Worm (Caenorhabditis elegans) whole organism, young adult: ENCODE results near the gene scyl-1.

Experiments
- B0019.2 ChIP-seq: fragments of 200-800 bp; sonication (Bioruptor generic); conservative IDR thresholded peaks from 2 replicates; pipeline ENCODE4 v1.3.6; 2022; ENCODE audit warnings: missing genetic modification reagents, missing genetic modification characterization, missing compliant biosample characterization
- B0035.1 ChIP-seq: sonication (generic microtip); optimal IDR thresholded peaks from 2 replicates; lab custom pipeline; 2016; ENCODE audit warnings: missing genetic modification characterization, mild to moderate bottlenecking, missing compliant biosample characterization, missing genotype, missing genetic modification reagents
- C06A6.2 ChIP-seq: fragments of 200-800 bp; sonication (Bioruptor generic); conservative IDR thresholded peaks from 2 replicates; pipeline ENCODE4 v1.3.6; 2022; ENCODE audit warnings: missing genetic modification characterization, missing compliant biosample characterization
- D2030.7 ChIP-seq: fragments of 200-800 bp; sonication (Bioruptor generic); IDR thresholded peaks from 2 replicates; pipeline ENCODE4 v1.3.6; 2022; ENCODE audit warnings: missing genetic modification reagents, missing genetic modification characterization, missing compliant biosample characterization
- F10E7.11 ChIP-seq: sonication (generic microtip); optimal IDR thresholded peaks from 2 replicates; lab custom pipeline; 2017; ENCODE audit warnings: mild to moderate bottlenecking, missing genetic modification characterization, moderate library complexity, missing compliant biosample characterization
- F22D6.2 ChIP-seq: sonication (generic microtip); optimal IDR thresholded peaks from 2 replicates; lab custom pipeline; 2016; ENCODE audit warnings: mild to moderate bottlenecking, missing genetic modification characterization, missing compliant biosample characterization
- F33H1.4 ChIP-seq: fragments of 200-800 bp; sonication (Bioruptor generic); IDR thresholded peaks from 2 replicates; pipeline ENCODE4 v1.3.6; 2022; ENCODE audit warnings: missing genetic modification reagents, missing genetic modification characterization, missing compliant biosample characterization
- F49E8.2 ChIP-seq: sonication (generic microtip); optimal IDR thresholded peaks from 3 replicates; lab custom pipeline; 2017; ENCODE audit warnings: missing genetic modification characterization, mild to moderate bottlenecking, missing compliant biosample characterization, antibody characterized with exemption, moderate library complexity; ENCODE audit not compliant: insufficient read depth
- F55B11.4 ChIP-seq: sonication (generic microtip); optimal IDR thresholded peaks from 2 replicates; lab custom pipeline; 2016; ENCODE audit warnings: missing compliant biosample characterization, missing genetic modification characterization, borderline replicate concordance; ENCODE audit not compliant: insufficient read depth
- F57A8.1 ChIP-seq: fragments of 200-800 bp; sonication (Bioruptor generic); optimal IDR thresholded peaks from 2 replicates; lab custom pipeline; 2018; ENCODE audit warnings: mild to moderate bottlenecking, missing genetic modification characterization, moderate library complexity, missing compliant biosample characterization
- T07F8.4 ChIP-seq: sonication (generic microtip); optimal IDR thresholded peaks from 2 replicates; lab custom pipeline; 2016; ENCODE audit warnings: mild to moderate bottlenecking, missing genetic modification characterization, moderate library complexity, missing compliant biosample characterization
- Y95B8A.8 ChIP-seq: fragments of 200-800 bp; sonication (Bioruptor generic); IDR thresholded peaks from 2 replicates; pipeline ENCODE4 v1.3.6; 2022; ENCODE audit warnings: missing genetic modification reagents, missing genetic modification characterization, missing compliant biosample characterization
- attf-3 ChIP-seq: fragments of 200-800 bp; sonication (Bioruptor generic); conservative IDR thresholded peaks from 2 replicates; pipeline ENCODE4 v1.3.6; 2022; ENCODE audit warnings: missing genetic modification reagents, missing genetic modification characterization, missing compliant biosample characterization
- attf-5 ChIP-seq: fragments of 200-800 bp; sonication (Bioruptor generic); optimal IDR thresholded peaks from 2 replicates; lab custom pipeline; 2018; ENCODE audit warnings: mild to moderate bottlenecking, missing genetic modification characterization, missing compliant biosample characterization
- bed-1 ChIP-seq: fragments of 200-800 bp; sonication (Bioruptor generic); IDR thresholded peaks from 2 replicates; pipeline ENCODE4 v1.3.6; 2022; ENCODE audit warnings: missing genetic modification reagents, missing genetic modification characterization, missing compliant biosample characterization
- ccch-3 ChIP-seq: fragments of 200-800 bp; sonication (Bioruptor generic); optimal IDR thresholded peaks from 2 replicates; lab custom pipeline; 2018; ENCODE audit warnings: mild to moderate bottlenecking, missing genetic modification characterization, missing compliant biosample characterization
- ceh-58 ChIP-seq: fragments of 200-800 bp; sonication (Bioruptor generic); IDR thresholded peaks from 2 replicates; pipeline ENCODE4 v1.3.6; 2022; ENCODE audit warnings: missing genetic modification characterization, missing compliant biosample characterization
- ceh-91 ChIP-seq: fragments of 200-800 bp; sonication (Bioruptor generic); IDR thresholded peaks from 2 replicates; pipeline ENCODE4 v1.3.6; 2022; ENCODE audit warnings: missing genetic modification reagents, missing genetic modification characterization, missing compliant biosample characterization
- chd-7 ChIP-seq: sonication (generic microtip); optimal IDR thresholded peaks from 2 replicates; lab custom pipeline; 2016; ENCODE audit warnings: mild to moderate bottlenecking, missing genetic modification characterization, moderate library complexity, missing compliant biosample characterization
- dpl-1 ChIP-seq: fragments of 150-350 bp; optimal IDR thresholded peaks from 2 replicates; lab custom pipeline; 2014; ENCODE audit warnings: missing biosample characterization, missing genetic modification reagents, missing genetic modification characterization
- efl-1 ChIP-seq: fragments of 150-350 bp; optimal IDR thresholded peaks from 2 replicates; lab custom pipeline; 2014; ENCODE audit warnings: missing biosample characterization, missing genetic modification reagents, missing genetic modification characterization
- egl-18 ChIP-seq: fragments of 200-800 bp; sonication (Bioruptor generic); IDR thresholded peaks from 2 replicates; pipeline ENCODE4 v1.3.6; 2022; ENCODE audit warnings: missing genetic modification reagents, missing genetic modification characterization, missing compliant biosample characterization
- fkh-3 ChIP-seq: sonication (generic microtip); optimal IDR thresholded peaks from 2 replicates; lab custom pipeline; 2016; ENCODE audit warnings: mild to moderate bottlenecking, missing genetic modification characterization, missing compliant biosample characterization
- hmg-1.2 ChIP-seq: fragments of 200-800 bp; sonication (Bioruptor generic); IDR thresholded peaks from 2 replicates; pipeline ENCODE4 v1.3.6; 2022; ENCODE audit warnings: missing genetic modification reagents, missing genetic modification characterization, missing compliant biosample characterization
- lin-40 ChIP-seq: sonication (generic microtip); optimal IDR thresholded peaks from 2 replicates; lab custom pipeline; 2016; ENCODE audit warnings: missing genetic modification characterization, mild to moderate bottlenecking, missing compliant biosample characterization, missing genotype, missing genetic modification reagents
- lsl-1 ChIP-seq: fragments of 200-800 bp; sonication (Bioruptor generic); optimal IDR thresholded peaks from 2 replicates; lab custom pipeline; 2018; ENCODE audit warnings: mild to moderate bottlenecking, missing genetic modification characterization, moderate library complexity, missing compliant biosample characterization
- lsy-27 ChIP-seq: sonication (generic microtip); optimal IDR thresholded peaks from 2 replicates; lab custom pipeline; 2017; ENCODE audit warnings: missing genetic modification characterization, mild to moderate bottlenecking, missing compliant biosample characterization, antibody characterized with exemption, missing genotype, borderline replicate concordance; ENCODE audit not compliant: insufficient read depth
- madf-6 ChIP-seq: fragments of 200-800 bp; sonication (Bioruptor generic); IDR thresholded peaks from 2 replicates; pipeline ENCODE4 v1.3.6; 2022; ENCODE audit warnings: missing genetic modification reagents, missing genetic modification characterization, missing compliant biosample characterization
- madf-8 ChIP-seq: fragments of 200-800 bp; sonication (Bioruptor generic); conservative IDR thresholded peaks from 2 replicates; pipeline ENCODE4 v1.3.6; 2022; ENCODE audit warnings: missing genetic modification reagents, missing genetic modification characterization, missing compliant biosample characterization
- mes-4 ChIP-seq: sonication (generic microtip); optimal IDR thresholded peaks from 2 replicates; lab custom pipeline; 2016; ENCODE audit warnings: missing genotype, missing genetic modification characterization, missing compliant biosample characterization
- nhr-90 ChIP-seq: sonication (generic microtip); optimal IDR thresholded peaks from 2 replicates; lab custom pipeline; 2016; ENCODE audit warnings: missing genotype, mild to moderate bottlenecking, missing genetic modification characterization, missing compliant biosample characterization
- pbrm-1 ChIP-seq: fragments of 200-800 bp; sonication (Bioruptor generic); IDR thresholded peaks from 2 replicates; pipeline ENCODE4 v1.3.6; 2022; ENCODE audit warnings: missing genetic modification reagents, missing genetic modification characterization, missing compliant biosample characterization
- pha-4 ChIP-seq: fragments of 150-350 bp; sonication (generic microtip); optimal IDR thresholded peaks from 2 replicates; lab custom pipeline; 2014; ENCODE audit warnings: missing biosample characterization, missing genetic modification reagents, missing genetic modification characterization
- rcor-1 ChIP-seq: fragments of 200-800 bp; sonication (Bioruptor generic); IDR thresholded peaks from 2 replicates; pipeline ENCODE4 v1.3.6; 2022; ENCODE audit warnings: missing genetic modification reagents, missing genetic modification characterization, missing compliant biosample characterization
- rpc-1 ChIP-seq, 2 experiments: fragments of 150-350 bp in 1 of 2; sonication (generic microtip) in 1 of 2; optimal IDR thresholded peaks; 2 replicates each; lab custom pipeline; 2014 to 2018; ENCODE audit warnings: missing biosample characterization in 1 of 2, missing genetic modification characterization in 1 of 2, missing genetic modification reagents in 1 of 2, missing genotype in 1 of 2
- snpc-1.1 ChIP-seq: sonication (generic microtip); optimal IDR thresholded peaks from 2 replicates; lab custom pipeline; 2017; ENCODE audit warnings: missing genetic modification characterization, mild to moderate bottlenecking, missing compliant biosample characterization, antibody characterized with exemption, moderate library complexity, missing genotype, missing genetic modification reagents; ENCODE audit not compliant: insufficient read depth
- snpc-1.3 ChIP-seq: sonication (generic microtip); optimal IDR thresholded peaks from 2 replicates; lab custom pipeline; 2017; ENCODE audit warnings: missing genetic modification characterization, mild to moderate bottlenecking, missing compliant biosample characterization, antibody characterized with exemption, moderate library complexity, missing genotype, missing genetic modification reagents; ENCODE audit not compliant: insufficient read depth
- snpc-3.4 ChIP-seq: sonication (generic microtip); optimal IDR thresholded peaks from 2 replicates; lab custom pipeline; 2017; ENCODE audit warnings: missing genetic modification characterization, mild to moderate bottlenecking, missing compliant biosample characterization, antibody characterized with exemption, moderate library complexity, missing genotype, missing genetic modification reagents
- snpc-4 ChIP-seq, 5 experiments: fragments of 150-350 bp in 1 of 5; sonication (generic microtip) in 4 of 5; optimal IDR thresholded peaks; 2 replicates each; lab custom pipeline; 2014 to 2018; ENCODE audit warnings: missing genetic modification characterization in 5 of 5, missing biosample characterization in 3 of 5, antibody characterized with exemption in 2 of 5, mild to moderate bottlenecking in 2 of 5, missing compliant biosample characterization in 2 of 5, missing genotype in 2 of 5, moderate library complexity in 2 of 5, missing genetic modification reagents in 1 of 5
- somi-1 ChIP-seq: fragments of 200-800 bp; sonication (Bioruptor generic); optimal IDR thresholded peaks from 2 replicates; lab custom pipeline; 2018; ENCODE audit warnings: mild to moderate bottlenecking, missing genetic modification characterization, missing compliant biosample characterization
- tbp1 ChIP-seq: fragments of 200-800 bp; sonication (Bioruptor generic); optimal IDR thresholded peaks from 2 replicates; lab custom pipeline; 2018; ENCODE audit warnings: mild to moderate bottlenecking, missing genetic modification characterization, missing compliant biosample characterization
- tlf-1 ChIP-seq: fragments of 200-800 bp; sonication (Bioruptor generic); optimal IDR thresholded peaks from 2 replicates; lab custom pipeline; 2018; ENCODE audit warnings: mild to moderate bottlenecking, missing genetic modification characterization, missing compliant biosample characterization
- unc-130 ChIP-seq: sonication (generic microtip); optimal IDR thresholded peaks from 2 replicates; lab custom pipeline; 2016; ENCODE audit warnings: missing genetic modification reagents, missing genetic modification characterization, missing compliant biosample characterization
- xnd-1 ChIP-seq: sonication (generic microtip); optimal IDR thresholded peaks from 2 replicates; lab custom pipeline; 2016; ENCODE audit warnings: missing genotype, missing genetic modification reagents, missing genetic modification characterization, missing compliant biosample characterization
- zim-3 ChIP-seq: sonication (generic microtip); optimal IDR thresholded peaks from 2 replicates; lab custom pipeline; 2017; ENCODE audit warnings: mild to moderate bottlenecking, missing genetic modification characterization, moderate library complexity, missing compliant biosample characterization
- ztf-26 ChIP-seq: sonication (generic microtip); optimal IDR thresholded peaks from 2 replicates; lab custom pipeline; 2017; ENCODE audit warnings: missing genetic modification characterization, missing compliant biosample characterization

The scyl-1 gene

DNA sequence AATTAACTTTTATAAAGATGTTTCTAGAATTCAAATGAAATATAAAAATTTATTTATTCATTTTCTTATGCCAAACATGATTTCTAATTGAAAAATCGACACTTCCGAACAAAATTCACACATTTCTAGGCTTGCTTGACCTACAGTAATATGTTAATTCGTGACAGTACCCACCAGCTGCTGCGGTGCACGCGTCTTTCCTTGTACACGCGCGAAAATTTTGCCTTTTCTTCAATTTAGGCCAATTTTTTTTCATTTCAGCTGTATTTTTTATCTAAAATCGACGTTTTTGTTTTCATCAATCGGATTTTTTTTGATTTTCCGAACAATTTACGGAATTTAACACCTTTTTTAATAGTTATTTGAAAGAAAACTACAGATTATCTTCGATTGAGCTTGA is 41.5 kb downstream of the scyl-1 start:
- TF ChIP-seq madf-8 (GFP tag; lab: Robert Waterston, UW): peak; percentile 95
- peak; percentile 12 for TF ChIP-seq tlf-1
- TF ChIP-seq ztf-26 (tag; lab: Kevin White, UChicago): no peak
- peak; percentile 87 for TF ChIP-seq F49E8.2
- TF ChIP-seq pbrm-1 (GFP tag; lab: Robert Waterston, UW): peak; percentile 35; the same call in 1 of the 2 replicates
- TF ChIP-seq bed-1: no peak
- TF ChIP-seq rpc-1 (optimal IDR thresholded peaks at IDR 0.05; lab: Kevin White, UChicago): no peak
- peak; percentile 4 for TF ChIP-seq rpc-1 (tag; optimal IDR thresholded peaks at IDR 0.05; lab: Kevin White, UChicago)
- no peak for TF ChIP-seq ccch-3
- peak; percentile 29; the same call in 1 of the 2 replicates for TF ChIP-seq hmg-1.2 (GFP tag; lab: Robert Waterston, UW)
- TF ChIP-seq F22D6.2 (tag; lab: Kevin White, UChicago): no peak
- TF ChIP-seq snpc-1.3 (tag; lab: Kevin White, UChicago): peak; percentile 65
- no peak for TF ChIP-seq F57A8.1 (GFP tag; lab: Kevin White, UChicago)
- peak; percentile 92 for TF ChIP-seq xnd-1 (tag; lab: Kevin White, UChicago)
- no peak for TF ChIP-seq attf-5
- peak; percentile 99 for TF ChIP-seq lsl-1 (GFP tag; lab: Kevin White, UChicago)
- peak; percentile 83 for TF ChIP-seq snpc-3.4
- TF ChIP-seq nhr-90: no peak
- peak; percentile 92 for TF ChIP-seq F33H1.4 (GFP tag; lab: Robert Waterston, UW)
- TF ChIP-seq efl-1 (GFP tag; lab: Kevin White, UChicago): peak; percentile 95
- TF ChIP-seq chd-7 (tag; lab: Kevin White, UChicago): no peak
- TF ChIP-seq B0035.1 (tag; lab: Kevin White, UChicago): no peak
- TF ChIP-seq ceh-91: peak; percentile 86
- TF ChIP-seq fkh-3 (tag; lab: Kevin White, UChicago): no peak
- TF ChIP-seq snpc-1.1 (tag; lab: Kevin White, UChicago): peak; percentile 37
- peak; percentile 12 for TF ChIP-seq unc-130 (GFP tag; lab: Kevin White, UChicago)
- no peak for TF ChIP-seq lin-40 (tag; lab: Kevin White, UChicago)
- peak; percentile 34; the same call in 1 of the 2 replicates for TF ChIP-seq attf-3 (GFP tag; lab: Robert Waterston, UW)
- no peak for TF ChIP-seq egl-18 (GFP tag; lab: Robert Waterston, UW)
- TF ChIP-seq F55B11.4 (tag; lab: Kevin White, UChicago): no peak
- TF ChIP-seq ceh-58 (GFP tag; lab: Robert Waterston, UW): no peak
- TF ChIP-seq madf-6 (GFP tag; lab: Robert Waterston, UW): peak; percentile 97
- TF ChIP-seq T07F8.4: no peak
- TF ChIP-seq snpc-4 (GFP tag; optimal IDR thresholded peaks at IDR 0.05; lab: Kevin White, UChicago): no peak
- peak in 1 of 4 experiments; percentile 55 for TF ChIP-seq snpc-4 (tag; optimal IDR thresholded peaks at IDR 0.05; lab: Kevin White, UChicago)
- TF ChIP-seq mes-4 (tag; lab: Kevin White, UChicago): no peak
- TF ChIP-seq somi-1: no peak
- peak; percentile 54; the same call in 1 of the 2 replicates for TF ChIP-seq rcor-1 (GFP tag; lab: Robert Waterston, UW)
- TF ChIP-seq dpl-1 (GFP tag; lab: Kevin White, UChicago): peak; percentile 91
- TF ChIP-seq tbp1 (GFP tag; lab: Kevin White, UChicago): no peak
- 0 out of 2 replicates have a peak, but pooled peaks have one; percentile 52 for TF ChIP-seq Y95B8A.8 (GFP tag; lab: Robert Waterston, UW)
- no peak for TF ChIP-seq zim-3 (tag; lab: Kevin White, UChicago)
- no peak for TF ChIP-seq pha-4 (tag; lab: Kevin White, UChicago)
- no peak for TF ChIP-seq F10E7.11
- no peak for TF ChIP-seq C06A6.2 (GFP tag; lab: Robert Waterston, UW)
- TF ChIP-seq lsy-27 (tag; lab: Kevin White, UChicago): no peak
- peak; percentile 66 for TF ChIP-seq B0019.2 (GFP tag; lab: Robert Waterston, UW)
- TF ChIP-seq D2030.7 (GFP tag; lab: Robert Waterston, UW): peak; percentile 92
